Worm (Caenorhabditis elegans): ENCODE measurements around the gene pinn-1.
A peak's percentile ranks its signal among the peaks of the same experiment; 100 is the strongest.

The pinn-1 gene

ce11 chrII:2921860-2922259, 33.1 kb upstream of the pinn-1 start:
- no peak for TF ChIP-seq elt-1 (tag; optimal IDR thresholded peaks at IDR 0.05)
- TF ChIP-seq eor-1 (tag; optimal IDR thresholded peaks at IDR 0.05), result no peak
- no peak for TF ChIP-seq hmg-11 (tag; optimal IDR thresholded peaks at IDR 0.05)
- TF ChIP-seq unc-39 (tag; optimal IDR thresholded peaks at IDR 0.05), result no peak
- TF ChIP-seq nhr-77 (tag; optimal IDR thresholded peaks at IDR 0.05), result no peak
- TF ChIP-seq unc-62 (GFP tag; optimal IDR thresholded peaks at IDR 0.05), result no peak

- peak; percentile 29 for TF ChIP-seq snpc-4 (tag; optimal IDR thresholded peaks at IDR 0.05)
- peak; percentile 36 for TF ChIP-seq elt-2 (tag; optimal IDR thresholded peaks at IDR 0.05)
- no peak for TF ChIP-seq ama-1 (optimal IDR thresholded peaks at IDR 0.05)
- no peak for TF ChIP-seq ztf-4 (tag; optimal IDR thresholded peaks at IDR 0.05)
- TF ChIP-seq daf-12 (tag; optimal IDR thresholded peaks at IDR 0.05), result no peak
- TF ChIP-seq nhr-43 (tag; optimal IDR thresholded peaks at IDR 0.05; ENCODE audit: poor library complexity, severe bottlenecking), result no peak
- TF ChIP-seq nhr-11 (tag; optimal IDR thresholded peaks at IDR 0.05), result no peak
- TF ChIP-seq mdl-1 (tag; optimal IDR thresholded peaks at IDR 0.05), result peak; percentile 68
- TF ChIP-seq nhr-23 (tag; optimal IDR thresholded peaks at IDR 0.05), result peak; percentile 28
- peak; percentile 48 for TF ChIP-seq nfya-1 (tag; optimal IDR thresholded peaks at IDR 0.05; ENCODE audit: insufficient read depth)
- TF ChIP-seq eor-1 (tag; optimal IDR thresholded peaks at IDR 0.05), result no peak
- TF ChIP-seq ceh-28 (tag; optimal IDR thresholded peaks at IDR 0.05), result peak; percentile 26
- TF ChIP-seq hmg-11 (tag; optimal IDR thresholded peaks at IDR 0.05), result peak; percentile 43
- TF ChIP-seq elt-3 (tag; optimal IDR thresholded peaks at IDR 0.05), result no peak
- TF ChIP-seq fkh-10 (GFP tag; optimal IDR thresholded peaks at IDR 0.05), result peak; percentile 26
- peak; percentile 6 for TF ChIP-seq lin-39 (tag; optimal IDR thresholded peaks at IDR 0.05)
- TF ChIP-seq nhr-28 (tag; optimal IDR thresholded peaks at IDR 0.05), result no peak
- peak; percentile 15 for TF ChIP-seq lin-15B (tag; optimal IDR thresholded peaks at IDR 0.05)
- no peak for TF ChIP-seq unc-62 (GFP tag; optimal IDR thresholded peaks at IDR 0.05)
- TF ChIP-seq nhr-76 (tag; optimal IDR thresholded peaks at IDR 0.05), result no peak
- peak; percentile 5 for TF ChIP-seq jun-1 (tag; optimal IDR thresholded peaks at IDR 0.05)
- TF ChIP-seq ceh-9 (tag; optimal IDR thresholded peaks at IDR 0.05), result no peak
- no peak for TF ChIP-seq fkh-2 (tag; optimal IDR thresholded peaks at IDR 0.05)
- TF ChIP-seq ztf-11 (tag; optimal IDR thresholded peaks at IDR 0.05), result no peak
- TF ChIP-seq pha-4 (tag; optimal IDR thresholded peaks at IDR 0.05), result peak; percentile 57
- no peak for TF ChIP-seq sea-2 (GFP tag; optimal IDR thresholded peaks at IDR 0.05)
- TF ChIP-seq skn-1 (tag; optimal IDR thresholded peaks at IDR 0.05), result no peak
- no peak for TF ChIP-seq nhr-25 (tag; optimal IDR thresholded peaks at IDR 0.05)
Observed at ce11 chrII:2920817-2921458, 32.1 kb upstream of the pinn-1 start.

DNA sequence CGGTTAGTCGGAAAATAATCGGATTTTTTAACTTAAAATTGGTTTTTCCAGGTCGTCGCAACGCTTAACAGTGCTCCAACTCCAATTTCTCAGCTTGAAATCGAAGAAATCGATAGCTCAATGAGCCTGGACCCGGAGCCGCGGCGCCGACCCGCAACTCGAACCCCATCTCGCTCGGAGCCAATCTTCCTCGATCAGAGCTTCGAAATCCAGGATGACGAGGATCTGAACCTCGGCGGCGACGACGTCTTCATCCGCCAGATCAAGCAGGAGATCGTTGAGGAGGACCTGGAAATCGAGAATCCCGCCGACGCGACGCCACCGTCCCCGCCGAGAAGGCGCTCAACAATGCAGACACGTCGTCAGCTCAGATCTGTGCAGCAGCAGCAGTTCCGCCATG, 31.4 kb upstream of the pinn-1 start:
- TF ChIP-seq nhr-76 (tag; optimal IDR thresholded peaks at IDR 0.05) (no peak), eor-1 (tag; optimal IDR thresholded peaks at IDR 0.05) (no peak), ceh-28 (tag; optimal IDR thresholded peaks at IDR 0.05) (no peak), fos-1 (tag; optimal IDR thresholded peaks at IDR 0.05) (no peak), aly-2 (tag; optimal IDR thresholded peaks at IDR 0.05) (no peak), nhr-237 (tag; optimal IDR thresholded peaks at IDR 0.05) (no peak), nhr-11 (tag; optimal IDR thresholded peaks at IDR 0.05) (no peak), ztf-4 (tag; optimal IDR thresholded peaks at IDR 0.05) (no peak), unc-39 (tag; optimal IDR thresholded peaks at IDR 0.05) (no peak), ceh-82 (tag; optimal IDR thresholded peaks at IDR 0.05) (no peak), lin-15B (tag; optimal IDR thresholded peaks at IDR 0.05) (no peak), pha-4 (tag; optimal IDR thresholded peaks at IDR 0.05) (no peak), nhr-25 (tag; optimal IDR thresholded peaks at IDR 0.05) (no peak), ceh-16 (tag; optimal IDR thresholded peaks at IDR 0.05) (no peak), hmg-11 (tag; optimal IDR thresholded peaks at IDR 0.05) (no peak), nfya-1 (tag; optimal IDR thresholded peaks at IDR 0.05; ENCODE audit: insufficient read depth) (no peak), sea-2 (GFP tag; optimal IDR thresholded peaks at IDR 0.05) (no peak), mdl-1 (tag; optimal IDR thresholded peaks at IDR 0.05) (no peak), nhr-28 (tag; optimal IDR thresholded peaks at IDR 0.05) (no peak)
